Worm (Caenorhabditis elegans): ENCODE results near the gene amt-2.
A peak's percentile ranks its signal among the peaks of the same experiment; 100 is the strongest.

Gene amt-2

ce11 chrIV:13042091-13042490 lies at the start of gene amt-2:
Gene amt-2, plus strand, starts transcription at chrIV:13042391.
- no peak for TF ChIP-seq spr-3 (GFP tag; optimal IDR thresholded peaks at IDR 0.05)
- TF ChIP-seq saeg-2 (GFP tag; IDR thresholded peaks at IDR 0.05) = no peak
- no peak for TF ChIP-seq lin-38 (GFP tag; IDR thresholded peaks at IDR 0.05)
- TF ChIP-seq mdt-29 (GFP tag; IDR thresholded peaks at IDR 0.05) = no peak

ce11 chrIV:12994376-12994775 lies 47.8 kb upstream of the amt-2 start, which contains the start of gene K10D11.4:
Gene K10D11.4, minus strand, starts transcription at chrIV:12994476.
- TF ChIP-seq ceh-32 (tag; optimal IDR thresholded peaks at IDR 0.05; ENCODE audit: poor library complexity) (no peak), unc-130 (GFP tag; optimal IDR thresholded peaks at IDR 0.05) (no peak), arid-1 (GFP tag; conservative IDR thresholded peaks at IDR 0.05) (no peak), dpl-1 (GFP tag; optimal IDR thresholded peaks at IDR 0.05) (no peak), cey-2 (tag; optimal IDR thresholded peaks at IDR 0.05; ENCODE audit: borderline replicate concordance, insufficient read depth) (no peak), php-3 (GFP tag; IDR thresholded peaks at IDR 0.05) (no peak), mxl-2 (GFP tag; conservative IDR thresholded peaks at IDR 0.05) (no peak), nhr-28 (tag; optimal IDR thresholded peaks at IDR 0.05) (no peak), dmd-9 (GFP tag; IDR thresholded peaks at IDR 0.05) (no peak), mes-2 (tag; optimal IDR thresholded peaks at IDR 0.05; ENCODE audit: poor library complexity, severe bottlenecking) (no peak), nhr-237 (tag; optimal IDR thresholded peaks at IDR 0.05) (no peak), lin-13 (GFP tag; optimal IDR thresholded peaks at IDR 0.05) (no peak), T20F7.1 (GFP tag; optimal IDR thresholded peaks at IDR 0.05) (no peak), madf-5 (GFP tag; IDR thresholded peaks at IDR 0.05) (no peak)

ce11 chrIV:12995886-12996285 lies 46.3 kb upstream of the amt-2 start, which contains the start of gene K10D11.7:
Gene K10D11.7, minus strand, starts transcription at chrIV:12995986.
- TF ChIP-seq hlh-30 (tag; optimal IDR thresholded peaks at IDR 0.05; ENCODE audit: insufficient read depth) (no peak), mxl-2 (GFP tag; conservative IDR thresholded peaks at IDR 0.05) (no peak)

ce11 chrIV:12997560-12997959 lies 44.6 kb upstream of the amt-2 start:
- TF ChIP-seq hlh-30 (tag; optimal IDR thresholded peaks at IDR 0.05; ENCODE audit: insufficient read depth) (peak; percentile 48), saeg-2 (GFP tag; IDR thresholded peaks at IDR 0.05) (no peak), ceh-32 (tag; optimal IDR thresholded peaks at IDR 0.05; ENCODE audit: poor library complexity) (no peak), egl-43 (GFP tag; IDR thresholded peaks at IDR 0.05) (no peak), lim-7 (GFP tag; IDR thresholded peaks at IDR 0.05) (no peak), nhr-28 (tag; optimal IDR thresholded peaks at IDR 0.05) (peak; percentile 27), attf-4 (tag; optimal IDR thresholded peaks at IDR 0.05) (no peak), set-16 (GFP tag; IDR thresholded peaks at IDR 0.05) (no peak), F26F4.8 (GFP tag; conservative IDR thresholded peaks at IDR 0.05) (no peak), F37D6.2 (tag; optimal IDR thresholded peaks at IDR 0.05) (no peak), ceh-28 (tag; optimal IDR thresholded peaks at IDR 0.05) (no peak), tra-1 (GFP tag; IDR thresholded peaks at IDR 0.05) (no peak)

ce11 chrIV:12999087-12999486 lies 43.1 kb upstream of the amt-2 start:
- TF ChIP-seq hif-1 (tag; optimal IDR thresholded peaks at IDR 0.05) (no peak), mes-2 (tag; optimal IDR thresholded peaks at IDR 0.05; ENCODE audit: poor library complexity, severe bottlenecking) (peak; percentile 42), F26F4.8 (GFP tag; conservative IDR thresholded peaks at IDR 0.05) (no peak), lin-29 (GFP tag; IDR thresholded peaks at IDR 0.05) (no peak), ztf-7 (tag; optimal IDR thresholded peaks at IDR 0.05) (no peak), F49E8.2 (tag; optimal IDR thresholded peaks at IDR 0.05; ENCODE audit: borderline replicate concordance) (no peak), hlh-11 (tag; optimal IDR thresholded peaks at IDR 0.05) (peak; percentile 17)

Measured in whole organism, L4 larva.